Worm (Caenorhabditis elegans) whole organism, L3 larva: Measurements from ENCODE around the gene W10G11.3.

Source experiments
- aly-2 ChIP-seq: fragments of 150-350 bp; optimal IDR thresholded peaks from 2 replicates; lab custom pipeline; 2014; ENCODE audit warnings: missing biosample characterization, missing genetic modification characterization
- ama-1 ChIP-seq: fragments of 150-350 bp; optimal IDR thresholded peaks from 2 replicates; lab custom pipeline; 2018
- ceh-16 ChIP-seq: sonication (generic microtip); optimal IDR thresholded peaks from 2 replicates; lab custom pipeline; 2017; ENCODE audit warnings: missing biosample characterization, missing genetic modification characterization
- ceh-28 ChIP-seq: fragments of 150-350 bp; optimal IDR thresholded peaks from 2 replicates; lab custom pipeline; 2014; ENCODE audit warnings: missing biosample characterization, missing genetic modification reagents, missing genetic modification characterization
- ceh-9 ChIP-seq: sonication (generic microtip); optimal IDR thresholded peaks from 2 replicates; lab custom pipeline; 2018; ENCODE audit warnings: missing biosample characterization, missing genetic modification characterization
- daf-12 ChIP-seq: fragments of 150-350 bp; optimal IDR thresholded peaks from 2 replicates; lab custom pipeline; 2014; ENCODE audit warnings: missing biosample characterization, missing genetic modification reagents, missing genetic modification characterization
- egl-27 ChIP-seq: sonication (generic microtip); optimal IDR thresholded peaks from 4 replicates; lab custom pipeline; 2017; ENCODE audit warnings: missing biosample characterization, missing genetic modification reagents, missing genetic modification characterization
- egl-5 ChIP-seq: fragments of 150-350 bp; optimal IDR thresholded peaks from 2 replicates; lab custom pipeline; 2017; ENCODE audit warnings: missing biosample characterization, missing genetic modification reagents, missing genetic modification characterization, inconsistent platforms
- elt-2 ChIP-seq: sonication (generic microtip); optimal IDR thresholded peaks from 2 replicates; lab custom pipeline; 2016; ENCODE audit warnings: missing genetic modification reagents, mild to moderate bottlenecking, missing genetic modification characterization, missing compliant biosample characterization
- elt-3 ChIP-seq, 3 experiments: fragments of 150-350 bp in 1 of 3; sonication (generic microtip) in 2 of 3; optimal IDR thresholded peaks; 2 replicates in 2 of 3; 4 replicates in 1 of 3; lab custom pipeline; 2014 to 2017; ENCODE audit warnings: missing biosample characterization in 3 of 3, missing genetic modification characterization in 3 of 3
- fos-1 ChIP-seq: fragments of 150-350 bp; optimal IDR thresholded peaks from 2 replicates; lab custom pipeline; 2014; ENCODE audit warnings: missing biosample characterization, missing genetic modification characterization
- hmg-11 ChIP-seq: sonication (generic microtip); optimal IDR thresholded peaks from 2 replicates; lab custom pipeline; 2016; ENCODE audit warnings: missing genetic modification characterization, missing compliant biosample characterization
- jun-1 ChIP-seq: fragments of 150-350 bp; optimal IDR thresholded peaks from 2 replicates; lab custom pipeline; 2014; ENCODE audit warnings: missing biosample characterization, missing genetic modification reagents, missing genetic modification characterization
- lin-39 ChIP-seq: fragments of 150-350 bp; optimal IDR thresholded peaks from 2 replicates; lab custom pipeline; 2018; ENCODE audit warnings: missing biosample characterization, missing genetic modification reagents, missing genetic modification characterization
- mdl-1 ChIP-seq: fragments of 150-350 bp; optimal IDR thresholded peaks from 2 replicates; lab custom pipeline; 2014; ENCODE audit warnings: missing biosample characterization, missing genetic modification characterization
- mml-1 ChIP-seq: fragments of 150-350 bp; sonication (generic microtip); optimal IDR thresholded peaks from 3 replicates; lab custom pipeline; 2014; ENCODE audit warnings: missing biosample characterization, missing genetic modification characterization
- nfya-1 ChIP-seq: sonication (generic microtip); optimal IDR thresholded peaks from 2 replicates; lab custom pipeline; 2017; ENCODE audit warnings: missing genetic modification characterization, mild to moderate bottlenecking, missing compliant biosample characterization, antibody characterized with exemption, moderate library complexity; ENCODE audit not compliant: insufficient read depth
- nhr-11 ChIP-seq: fragments of 150-350 bp; optimal IDR thresholded peaks from 2 replicates; lab custom pipeline; 2014; ENCODE audit warnings: missing biosample characterization, missing genetic modification characterization
- nhr-12 ChIP-seq: fragments of 150-350 bp; optimal IDR thresholded peaks from 2 replicates; lab custom pipeline; 2014; ENCODE audit warnings: missing biosample characterization, missing genetic modification characterization
- nhr-23 ChIP-seq: fragments of 150-350 bp; optimal IDR thresholded peaks from 2 replicates; lab custom pipeline; 2014; ENCODE audit warnings: missing biosample characterization, missing genetic modification reagents, missing genetic modification characterization
- nhr-237 ChIP-seq: fragments of 150-350 bp; optimal IDR thresholded peaks from 2 replicates; lab custom pipeline; 2014; ENCODE audit warnings: missing biosample characterization, missing genetic modification characterization
- nhr-25 ChIP-seq: sonication (generic microtip); optimal IDR thresholded peaks from 2 replicates; lab custom pipeline; 2017; ENCODE audit warnings: missing biosample characterization, missing genetic modification characterization
- nhr-43 ChIP-seq: sonication (generic microtip); optimal IDR thresholded peaks from 2 replicates; lab custom pipeline; 2016; ENCODE audit warnings: mild to moderate bottlenecking, missing genetic modification characterization, missing compliant biosample characterization; ENCODE audit not compliant: poor library complexity, severe bottlenecking
- nhr-76 ChIP-seq: fragments of 150-350 bp; sonication (generic microtip); optimal IDR thresholded peaks from 5 replicates; lab custom pipeline; 2014; ENCODE audit warnings: missing biosample characterization, missing genetic modification characterization
- pha-4 ChIP-seq: fragments of 150-350 bp; optimal IDR thresholded peaks from 2 replicates; lab custom pipeline; 2014; ENCODE audit warnings: missing biosample characterization, missing genetic modification reagents, missing genetic modification characterization
- pqm-1 ChIP-seq: fragments of 150-350 bp; optimal IDR thresholded peaks from 2 replicates; lab custom pipeline; 2017; ENCODE audit warnings: missing biosample characterization, missing genetic modification characterization, inconsistent platforms
- sea-2 ChIP-seq: fragments of 150-350 bp; sonication (generic microtip); optimal IDR thresholded peaks from 4 replicates; lab custom pipeline; 2014; ENCODE audit warnings: missing biosample characterization, missing genetic modification reagents, missing genetic modification characterization
- skn-1 ChIP-seq: fragments of 150-350 bp; optimal IDR thresholded peaks from 2 replicates; lab custom pipeline; 2014; ENCODE audit warnings: missing biosample characterization, missing genetic modification characterization
- snpc-4 ChIP-seq: fragments of 150-350 bp; optimal IDR thresholded peaks from 2 replicates; lab custom pipeline; 2014; ENCODE audit warnings: missing biosample characterization, missing genetic modification characterization
- unc-39 ChIP-seq: sonication (generic microtip); optimal IDR thresholded peaks from 4 replicates; lab custom pipeline; 2017; ENCODE audit warnings: missing biosample characterization, missing genetic modification characterization
- unc-62 ChIP-seq: fragments of 150-350 bp; sonication (generic microtip); optimal IDR thresholded peaks from 4 replicates; lab custom pipeline; 2014; ENCODE audit warnings: missing biosample characterization, missing genetic modification reagents, missing genetic modification characterization
- zag-1 ChIP-seq: fragments of 150-350 bp; optimal IDR thresholded peaks from 2 replicates; lab custom pipeline; 2014; ENCODE audit warnings: missing biosample characterization, missing genetic modification characterization
- ztf-4 ChIP-seq: fragments of 150-350 bp; optimal IDR thresholded peaks from 2 replicates; lab custom pipeline; 2014; ENCODE audit warnings: missing biosample characterization, missing genetic modification characterization

W10G11.3 gene

DNA sequence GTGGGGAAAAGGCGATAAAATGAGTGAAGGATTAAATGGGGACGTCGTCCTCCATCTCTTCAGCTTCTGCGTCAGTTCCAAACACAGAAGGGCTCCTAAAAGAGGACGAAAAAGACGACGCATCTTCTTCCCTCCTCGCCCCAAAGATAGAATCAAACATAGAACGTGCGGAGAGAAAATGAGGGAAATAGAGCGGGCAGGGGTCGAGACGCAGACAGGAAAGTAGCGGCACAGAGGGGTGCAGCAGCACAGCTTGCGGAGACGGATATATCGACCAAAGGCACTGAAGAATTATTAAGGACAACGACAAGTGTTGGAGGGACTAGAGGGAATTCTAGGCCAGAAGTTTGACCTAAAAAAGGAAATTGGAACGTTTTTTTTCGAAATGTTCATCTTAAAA is 15.0 kb downstream of the W10G11.3 start (continued):
- TF ChIP-seq nhr-237 (no peak), sea-2 (GFP tag; lab: Kevin White, UChicago) (no peak), hmg-11 (tag; lab: Kevin White, UChicago) (peak; percentile 81), nhr-12 (tag; lab: Kevin White, UChicago) (no peak), mml-1 (tag; lab: Kevin White, UChicago) (no peak), elt-2 (tag; lab: Kevin White, UChicago) (no peak), ceh-16 (tag; lab: Kevin White, UChicago) (no peak), snpc-4 (tag; lab: Kevin White, UChicago) (no peak), lin-39 (tag; lab: Kevin White, UChicago) (peak; percentile 71), fos-1 (tag; lab: Kevin White, UChicago) (no peak), unc-39 (no peak), egl-27 (tag; lab: Kevin White, UChicago) (no peak), nhr-43 (tag; lab: Kevin White, UChicago) (no peak), daf-12 (tag; lab: Kevin White, UChicago) (no peak), nhr-11 (tag; lab: Kevin White, UChicago) (no peak)

DNA sequence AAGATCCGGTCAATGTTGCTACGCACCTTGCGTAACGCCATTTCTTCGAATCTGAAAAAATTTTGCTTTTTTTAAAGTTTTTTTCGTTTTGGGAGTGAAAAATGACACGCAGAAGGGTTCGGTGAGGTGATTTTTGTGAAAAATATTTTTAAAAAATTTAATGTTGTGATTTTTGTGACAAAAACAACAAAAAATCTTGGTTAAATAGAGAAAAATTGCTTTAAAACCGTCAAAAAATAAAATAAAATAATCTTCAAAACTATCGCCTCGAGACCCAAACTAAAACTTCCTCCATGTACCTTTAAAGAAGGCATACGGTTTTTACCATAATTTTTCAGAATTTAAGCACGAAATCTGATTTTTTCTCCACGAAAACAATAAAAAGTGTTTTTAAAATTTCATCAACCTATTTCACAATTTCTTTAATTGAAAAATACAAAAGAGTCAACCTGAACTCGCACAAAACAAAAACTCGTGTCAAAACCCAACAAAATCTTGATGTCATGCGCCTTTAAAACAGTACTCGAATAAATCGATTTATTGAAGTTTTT is 15.9 kb downstream of the W10G11.3 start, which contains the start of gene apd-3:
Gene apd-3, minus strand, starts transcription at position 51 of the 551 bp plus-strand sequence.
- TF ChIP-seq ceh-9 (tag; lab: Kevin White, UChicago) (no peak), unc-39 (no peak), egl-5 (tag; lab: Kevin White, UChicago) (no peak), nhr-23 (no peak)

ce11 chrII:3540151-3540550 is 22.2 kb downstream of the W10G11.3 start:
- TF ChIP-seq nhr-25 (tag; lab: Kevin White, UChicago): no peak
- TF ChIP-seq hmg-11 (tag; lab: Kevin White, UChicago): no peak
- TF ChIP-seq ztf-4 (tag; lab: Kevin White, UChicago): no peak
- TF ChIP-seq jun-1: no peak
- no peak for TF ChIP-seq pqm-1 (tag; lab: Kevin White, UChicago)
- no peak for TF ChIP-seq ceh-9 (tag; lab: Kevin White, UChicago)
- no peak for TF ChIP-seq aly-2 (tag; lab: Kevin White, UChicago)
- no peak for TF ChIP-seq elt-3 (tag; optimal IDR thresholded peaks at IDR 0.05; lab: Kevin White, UChicago)
- TF ChIP-seq nhr-12 (tag; lab: Kevin White, UChicago): no peak

ce11 chrII:3528256-3528655 is 34.1 kb downstream of the W10G11.3 start, which contains the start of gene ncs-6:
Gene ncs-6 (minus strand): TSS chrII:3528516.
- TF ChIP-seq hmg-11 (tag; lab: Kevin White, UChicago): no peak
- no peak for TF ChIP-seq skn-1 (tag; lab: Kevin White, UChicago)
- TF ChIP-seq fos-1 (tag; lab: Kevin White, UChicago): no peak
- no peak for TF ChIP-seq ama-1 (lab: Kevin White, UChicago)
- no peak for TF ChIP-seq aly-2 (tag; lab: Kevin White, UChicago)
- TF ChIP-seq nhr-76 (tag; lab: Kevin White, UChicago): no peak
- TF ChIP-seq sea-2 (GFP tag; lab: Kevin White, UChicago): no peak
- no peak for TF ChIP-seq zag-1 (tag; lab: Kevin White, UChicago)
- TF ChIP-seq jun-1: no peak
- no peak for TF ChIP-seq ceh-28 (tag; lab: Kevin White, UChicago)
- no peak for TF ChIP-seq pqm-1 (tag; lab: Kevin White, UChicago)

ce11 chrII:3527460-3527859 is 34.9 kb downstream of the W10G11.3 start:
- TF ChIP-seq elt-3 (tag; optimal IDR thresholded peaks at IDR 0.05; lab: Kevin White, UChicago) (no peak), daf-12 (tag; lab: Kevin White, UChicago) (no peak), nfya-1 (tag; lab: Kevin White, UChicago) (no peak), sea-2 (GFP tag; lab: Kevin White, UChicago) (no peak), fos-1 (tag; lab: Kevin White, UChicago) (no peak), unc-62 (GFP tag; lab: Kevin White, UChicago) (no peak), mdl-1 (tag; lab: Kevin White, UChicago) (no peak), nhr-43 (tag; lab: Kevin White, UChicago) (no peak), lin-39 (tag; lab: Kevin White, UChicago) (no peak), pha-4 (tag; lab: Kevin White, UChicago) (no peak)
- TF ChIP-seq, all 47 proteins: peak for 0
